Worm (Caenorhabditis elegans) whole organism, L2 larva: ENCODE results near the gene Y32B12B.2.

Source experiments
- C34F6.9 ChIP-seq: fragments of 150-350 bp; optimal IDR thresholded peaks from 2 replicates; lab custom pipeline; 2014; ENCODE audit warnings: missing biosample characterization, missing genetic modification characterization
- F13H6.1 ChIP-seq: sonication (generic microtip); optimal IDR thresholded peaks from 2 replicates; lab custom pipeline; 2016; ENCODE audit warnings: missing genetic modification characterization, missing compliant biosample characterization
- R02D3.7 ChIP-seq: fragments of 150-350 bp; optimal IDR thresholded peaks from 2 replicates; lab custom pipeline; 2014; ENCODE audit warnings: missing biosample characterization, missing genetic modification characterization
- Y55F3AM.14 ChIP-seq: fragments of 200-800 bp; sonication (Bioruptor generic); optimal IDR thresholded peaks from 2 replicates; lab custom pipeline; 2018; ENCODE audit warnings: mild to moderate bottlenecking, missing genetic modification characterization, missing compliant biosample characterization
- ZK546.5 ChIP-seq: sonication (generic microtip); optimal IDR thresholded peaks from 2 replicates; lab custom pipeline; 2017; ENCODE audit warnings: missing biosample characterization, missing genetic modification characterization
- alr-1 ChIP-seq: fragments of 150-350 bp; optimal IDR thresholded peaks from 2 replicates; lab custom pipeline; 2014; ENCODE audit warnings: missing biosample characterization, missing genetic modification characterization
- aly-2 ChIP-seq: fragments of 150-350 bp; optimal IDR thresholded peaks from 2 replicates; lab custom pipeline; 2014; ENCODE audit warnings: missing biosample characterization, missing genetic modification characterization
- ceh-82 ChIP-seq: fragments of 150-350 bp; optimal IDR thresholded peaks from 2 replicates; lab custom pipeline; 2014; ENCODE audit warnings: missing biosample characterization, missing genetic modification characterization
- crh-2 ChIP-seq: sonication (generic microtip); optimal IDR thresholded peaks from 2 replicates; lab custom pipeline; 2017; ENCODE audit warnings: missing biosample characterization, missing genetic modification characterization
- egl-27 ChIP-seq: sonication (generic microtip); optimal IDR thresholded peaks from 3 replicates; lab custom pipeline; 2017; ENCODE audit warnings: missing biosample characterization, missing genetic modification reagents, missing genetic modification characterization
- elt-1 ChIP-seq: fragments of 150-350 bp; optimal IDR thresholded peaks from 2 replicates; lab custom pipeline; 2014; ENCODE audit warnings: missing biosample characterization, missing genetic modification characterization
- elt-3 ChIP-seq: sonication (generic microtip); optimal IDR thresholded peaks from 2 replicates; lab custom pipeline; 2017; ENCODE audit warnings: missing biosample characterization, missing genetic modification characterization
- fos-1 ChIP-seq: fragments of 150-350 bp; optimal IDR thresholded peaks from 2 replicates; lab custom pipeline; 2014; ENCODE audit warnings: missing biosample characterization, missing genetic modification characterization
- gmeb-1 ChIP-seq: fragments of 150-350 bp; optimal IDR thresholded peaks from 2 replicates; lab custom pipeline; 2014; ENCODE audit warnings: missing biosample characterization, missing genetic modification characterization
- lin-13 ChIP-seq: fragments of 150-350 bp; optimal IDR thresholded peaks from 2 replicates; lab custom pipeline; 2014; ENCODE audit warnings: missing biosample characterization, missing genetic modification reagents, missing genetic modification characterization
- mab-5 ChIP-seq: fragments of 150-350 bp; optimal IDR thresholded peaks from 2 replicates; lab custom pipeline; 2014; ENCODE audit warnings: missing biosample characterization, missing genetic modification characterization
- mbf-1 ChIP-seq: sonication (generic microtip); optimal IDR thresholded peaks from 2 replicates; lab custom pipeline; 2017; ENCODE audit warnings: missing biosample characterization, missing genetic modification characterization
- mdl-1 ChIP-seq, 2 experiments: fragments of 150-350 bp in 1 of 2; sonication (generic microtip) in 1 of 2; optimal IDR thresholded peaks; 2 replicates each; lab custom pipeline; 2017; ENCODE audit warnings: missing biosample characterization in 2 of 2, missing genetic modification characterization in 2 of 2
- nhr-10 ChIP-seq: sonication (generic microtip); optimal IDR thresholded peaks from 2 replicates; lab custom pipeline; 2017; ENCODE audit warnings: missing biosample characterization, missing genetic modification characterization
- nhr-11 ChIP-seq: fragments of 150-350 bp; optimal IDR thresholded peaks from 2 replicates; lab custom pipeline; 2014; ENCODE audit warnings: missing biosample characterization, missing genetic modification characterization
- nhr-129 ChIP-seq: fragments of 150-350 bp; optimal IDR thresholded peaks from 2 replicates; lab custom pipeline; 2014; ENCODE audit warnings: missing biosample characterization, missing genetic modification characterization
- nhr-21 ChIP-seq: fragments of 150-350 bp; optimal IDR thresholded peaks from 2 replicates; lab custom pipeline; 2014; ENCODE audit warnings: missing biosample characterization, missing genetic modification characterization
- nhr-23 ChIP-seq: fragments of 150-350 bp; optimal IDR thresholded peaks from 2 replicates; lab custom pipeline; 2014; ENCODE audit warnings: missing biosample characterization, missing genetic modification reagents, missing genetic modification characterization
- nhr-237 ChIP-seq: fragments of 150-350 bp; optimal IDR thresholded peaks from 2 replicates; lab custom pipeline; 2014; ENCODE audit warnings: missing biosample characterization, missing genetic modification characterization
- nhr-25 ChIP-seq: fragments of 150-350 bp; sonication (generic microtip); optimal IDR thresholded peaks from 3 replicates; lab custom pipeline; 2014; ENCODE audit warnings: missing biosample characterization, missing genetic modification characterization
- nhr-6 ChIP-seq: fragments of 150-350 bp; optimal IDR thresholded peaks from 2 replicates; lab custom pipeline; 2014; ENCODE audit warnings: missing biosample characterization, missing genetic modification characterization
- peb-1 ChIP-seq: fragments of 150-350 bp; optimal IDR thresholded peaks from 2 replicates; lab custom pipeline; 2014; ENCODE audit warnings: missing biosample characterization, missing genetic modification characterization
- sem-4 ChIP-seq: fragments of 150-350 bp; optimal IDR thresholded peaks from 2 replicates; lab custom pipeline; 2014; ENCODE audit warnings: missing biosample characterization, missing genetic modification reagents, missing genetic modification characterization
- skn-1 ChIP-seq: sonication (generic microtip); optimal IDR thresholded peaks from 2 replicates; lab custom pipeline; 2017; ENCODE audit warnings: missing biosample characterization, missing genetic modification characterization
- sma-3 ChIP-seq: sonication (generic microtip); optimal IDR thresholded peaks from 2 replicates; lab custom pipeline; 2016; ENCODE audit warnings: missing genetic modification reagents, missing genetic modification characterization, missing compliant biosample characterization
- sma-9 ChIP-seq, 2 experiments: fragments of 150-350 bp in 1 of 2; sonication (generic microtip) in 1 of 2; optimal IDR thresholded peaks; 2 replicates each; lab custom pipeline; 2014 to 2016; ENCODE audit warnings: missing genetic modification characterization in 2 of 2, mild to moderate bottlenecking in 1 of 2, missing biosample characterization in 1 of 2, missing compliant biosample characterization in 1 of 2, missing genetic modification reagents in 1 of 2, moderate library complexity in 1 of 2
- snpc-4 ChIP-seq: fragments of 150-350 bp; optimal IDR thresholded peaks from 2 replicates; lab custom pipeline; 2014; ENCODE audit warnings: missing biosample characterization, missing genetic modification characterization
- unc-55 ChIP-seq: fragments of 150-350 bp; sonication (generic microtip); optimal IDR thresholded peaks from 3 replicates; lab custom pipeline; 2014; ENCODE audit warnings: missing biosample characterization, missing genetic modification reagents, missing genetic modification characterization
- unc-62 ChIP-seq: fragments of 150-350 bp; optimal IDR thresholded peaks from 2 replicates; lab custom pipeline; 2014; ENCODE audit warnings: missing biosample characterization, missing genetic modification reagents, missing genetic modification characterization
- zag-1 ChIP-seq: fragments of 150-350 bp; optimal IDR thresholded peaks from 2 replicates; lab custom pipeline; 2014; ENCODE audit warnings: missing biosample characterization, missing genetic modification characterization
- ztf-11 ChIP-seq: sonication (generic microtip); optimal IDR thresholded peaks from 2 replicates; lab custom pipeline; 2017; ENCODE audit warnings: missing biosample characterization, missing genetic modification characterization

The Y32B12B.2 gene

DNA sequence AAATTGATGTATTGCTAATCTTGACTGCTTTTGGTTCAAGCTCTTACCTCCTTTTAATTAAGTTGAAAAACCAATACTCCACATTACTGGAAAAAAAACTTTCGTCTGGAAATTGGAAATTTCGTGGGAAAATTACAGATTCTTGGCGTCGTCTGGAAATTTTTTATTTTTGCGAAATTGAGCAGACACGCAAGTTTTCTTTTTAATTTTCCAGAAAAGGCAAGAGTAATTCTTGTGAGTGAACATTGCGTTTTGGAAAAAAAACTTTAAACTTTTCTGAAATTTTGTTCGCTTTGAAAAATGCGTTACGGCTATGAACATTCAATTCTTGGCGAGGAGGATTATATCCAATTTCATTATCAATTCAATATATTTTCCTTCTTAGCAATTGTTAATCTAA, 27.4 kb downstream of the Y32B12B.2 start, which contains the start of gene sru-45:
TSS of gene sru-45 (plus strand) at position 301 of the 400 bp plus-strand sequence.
- no peak for TF ChIP-seq crh-2 (tag; lab: Kevin White, UChicago)
- no peak for TF ChIP-seq nhr-11 (tag; lab: Kevin White, UChicago)
- no peak for TF ChIP-seq C34F6.9
- TF ChIP-seq elt-3 (tag; lab: Kevin White, UChicago) = no peak
- TF ChIP-seq unc-55 (GFP tag; lab: Kevin White, UChicago) = no peak
- no peak for TF ChIP-seq fos-1 (tag; lab: Kevin White, UChicago)
- no peak for TF ChIP-seq sem-4
- TF ChIP-seq R02D3.7 (tag; lab: Kevin White, UChicago) = no peak
- TF ChIP-seq unc-62 (GFP tag; lab: Kevin White, UChicago) = no peak
- no peak for TF ChIP-seq mdl-1 (tag; optimal IDR thresholded peaks at IDR 0.05; lab: Kevin White, UChicago)
- TF ChIP-seq aly-2 (tag; lab: Kevin White, UChicago) = no peak
- no peak for TF ChIP-seq nhr-21 (tag; lab: Kevin White, UChicago)
- no peak for TF ChIP-seq gmeb-1 (tag; lab: Kevin White, UChicago)
- TF ChIP-seq lin-13 = no peak
- no peak for TF ChIP-seq snpc-4 (tag; lab: Kevin White, UChicago)
- TF ChIP-seq elt-1 (tag; lab: Kevin White, UChicago) = no peak
- no peak for TF ChIP-seq nhr-237 (tag; lab: Kevin White, UChicago)
- TF ChIP-seq sma-9 (GFP tag; optimal IDR thresholded peaks at IDR 0.05; lab: Kevin White, UChicago) = no peak
- TF ChIP-seq sma-9 (tag; optimal IDR thresholded peaks at IDR 0.05; lab: Kevin White, UChicago) = no peak
- TF ChIP-seq nhr-129 (tag; lab: Kevin White, UChicago) = no peak
- TF ChIP-seq mab-5 = no peak

DNA sequence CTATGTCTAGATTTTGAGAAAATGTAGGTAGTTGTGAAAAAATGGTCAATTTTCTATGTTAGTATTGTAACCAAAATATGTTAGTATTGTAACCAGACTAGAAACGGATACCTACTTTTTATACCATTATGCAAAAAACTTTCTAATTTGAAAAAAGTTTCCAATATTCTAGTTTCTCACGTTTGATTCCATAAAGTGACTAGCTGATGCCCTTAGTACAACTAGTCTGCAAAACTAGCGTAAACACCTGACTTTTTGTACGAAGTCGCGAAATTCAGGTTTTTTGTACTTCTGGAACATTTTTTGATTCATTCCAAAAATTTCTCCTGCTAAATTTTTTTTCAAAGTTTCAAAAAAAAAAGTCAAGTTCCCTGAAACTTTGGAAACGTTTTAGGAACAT, 29.9 kb downstream of the Y32B12B.2 start:
- no peak for TF ChIP-seq zag-1
- TF ChIP-seq ZK546.5 (tag; lab: Kevin White, UChicago) = no peak
- no peak for TF ChIP-seq crh-2 (tag; lab: Kevin White, UChicago)
- no peak for TF ChIP-seq sma-3 (GFP tag; lab: Kevin White, UChicago)
- TF ChIP-seq peb-1 (tag; lab: Kevin White, UChicago) = no peak
- no peak for TF ChIP-seq nhr-23 (tag; lab: Kevin White, UChicago)
- TF ChIP-seq mbf-1 (tag; lab: Kevin White, UChicago) = no peak
- TF ChIP-seq nhr-10 = no peak
- TF ChIP-seq, all 48 proteins: peak for 0

DNA sequence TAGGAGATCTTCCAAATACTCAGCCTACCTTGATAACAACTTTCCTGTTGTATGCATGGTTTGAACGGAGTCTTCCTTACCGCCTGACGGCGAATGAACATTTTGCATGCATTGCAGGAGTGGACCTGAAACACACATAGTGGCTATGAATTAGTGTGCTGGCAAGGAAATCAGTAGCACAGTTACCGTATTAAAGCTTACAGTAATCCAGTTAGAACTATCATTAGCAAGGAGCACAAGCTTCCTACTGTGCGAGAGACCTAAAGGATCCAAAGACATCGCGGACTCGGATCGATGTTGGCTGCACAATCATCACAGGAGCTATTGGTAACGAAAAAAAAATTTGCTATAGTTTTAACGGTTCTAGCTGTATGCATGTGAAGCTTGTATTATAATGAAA, 32.5 kb downstream of the Y32B12B.2 start, which contains the start of gene nhr-233:
TSS of gene nhr-233 (minus strand) at position 101 of the 400 bp plus-strand sequence.
- no peak for TF ChIP-seq unc-62 (GFP tag; lab: Kevin White, UChicago)
- TF ChIP-seq fos-1 (tag; lab: Kevin White, UChicago) = no peak
- no peak for TF ChIP-seq sma-9 (GFP tag; optimal IDR thresholded peaks at IDR 0.05; lab: Kevin White, UChicago)
- TF ChIP-seq sma-9 (tag; optimal IDR thresholded peaks at IDR 0.05; lab: Kevin White, UChicago) = no peak
- TF ChIP-seq snpc-4 (tag; lab: Kevin White, UChicago) = no peak
- no peak for TF ChIP-seq zag-1
- no peak for TF ChIP-seq nhr-237 (tag; lab: Kevin White, UChicago)
- TF ChIP-seq F13H6.1 (tag; lab: Kevin White, UChicago) = no peak
- no peak for TF ChIP-seq ztf-11 (tag; lab: Kevin White, UChicago)
- TF ChIP-seq peb-1 (tag; lab: Kevin White, UChicago) = no peak
- no peak for TF ChIP-seq elt-3 (tag; lab: Kevin White, UChicago)
- no peak for TF ChIP-seq ZK546.5 (tag; lab: Kevin White, UChicago)
- TF ChIP-seq nhr-6 = no peak
- no peak for TF ChIP-seq mdl-1 (tag; optimal IDR thresholded peaks at IDR 0.05; lab: Kevin White, UChicago)
- no peak for TF ChIP-seq skn-1 (tag; lab: Kevin White, UChicago)
- TF ChIP-seq lin-13 = no peak
- TF ChIP-seq ceh-82 (tag; lab: Kevin White, UChicago) = no peak
- TF ChIP-seq mab-5 = no peak
- TF ChIP-seq sma-3 (GFP tag; lab: Kevin White, UChicago) = no peak
- no peak for TF ChIP-seq aly-2 (tag; lab: Kevin White, UChicago)

DNA sequence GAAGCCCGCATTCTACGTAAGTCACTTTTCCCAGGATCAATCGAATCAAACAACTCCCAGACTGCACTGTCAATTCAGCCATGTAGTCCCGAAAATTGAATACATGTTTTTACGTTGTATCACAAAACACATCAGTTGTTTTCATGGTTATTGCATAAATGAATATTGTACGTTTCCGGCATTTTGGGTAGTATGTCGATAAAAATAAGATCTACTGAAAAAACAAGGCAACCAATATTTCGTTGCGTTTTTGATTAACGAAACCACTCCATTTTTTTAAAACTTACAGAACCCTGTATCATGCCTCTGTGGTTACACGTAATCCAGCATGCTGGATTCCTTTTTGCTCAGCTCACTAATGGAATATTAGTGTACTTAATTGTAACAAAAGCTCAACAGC, 35.0 kb downstream of the Y32B12B.2 start, which contains the start of gene str-149:
TSS of gene str-149 (plus strand) at position 301 of the 400 bp plus-strand sequence.
- TF ChIP-seq aly-2 (tag; lab: Kevin White, UChicago) (no peak), R02D3.7 (tag; lab: Kevin White, UChicago) (no peak), unc-62 (GFP tag; lab: Kevin White, UChicago) (no peak), egl-27 (tag; lab: Kevin White, UChicago) (no peak), skn-1 (tag; lab: Kevin White, UChicago) (no peak), Y55F3AM.14 (GFP tag; lab: Kevin White, UChicago) (no peak), peb-1 (tag; lab: Kevin White, UChicago) (no peak), nhr-6 (no peak), nhr-25 (no peak), nhr-11 (tag; lab: Kevin White, UChicago) (no peak), alr-1 (tag; lab: Kevin White, UChicago) (no peak), C34F6.9 (no peak), sma-9 (GFP tag; optimal IDR thresholded peaks at IDR 0.05; lab: Kevin White, UChicago) (no peak), sma-9 (tag; optimal IDR thresholded peaks at IDR 0.05; lab: Kevin White, UChicago) (no peak), F13H6.1 (tag; lab: Kevin White, UChicago) (no peak), nhr-10 (no peak), nhr-23 (tag; lab: Kevin White, UChicago) (no peak)
